Worm (Caenorhabditis elegans): ENCODE measurements around the gene sphk-1.

The sphk-1 gene

ce11 chrII:8747246-8747938, 45.9 kb upstream of the sphk-1 start (continued):
- TF ChIP-seq hsf-1 (GFP tag; IDR thresholded peaks at IDR 0.05) (no peak), F49E8.2 (tag; optimal IDR thresholded peaks at IDR 0.05; ENCODE audit: insufficient read depth) (no peak), let-526 (GFP tag; IDR thresholded peaks at IDR 0.05) (peak; percentile 51), repo-1 (tag; optimal IDR thresholded peaks at IDR 0.05) (peak; percentile 98), efl-1 (GFP tag; optimal IDR thresholded peaks at IDR 0.05) (peak; percentile 8), fkh-3 (tag; optimal IDR thresholded peaks at IDR 0.05) (no peak), egrh-3 (GFP tag; IDR thresholded peaks at IDR 0.05) (no peak), attf-5 (GFP tag; optimal IDR thresholded peaks at IDR 0.05) (peak; percentile 70), ztf-22 (GFP tag; optimal IDR thresholded peaks at IDR 0.05) (peak; percentile 62), nfya-1 (tag; optimal IDR thresholded peaks at IDR 0.05; ENCODE audit: borderline replicate concordance, insufficient read depth) (no peak), madf-6 (GFP tag; IDR thresholded peaks at IDR 0.05) (peak; percentile 32; the same call in 1 of the 2 replicates), atf-7 (tag; optimal IDR thresholded peaks at IDR 0.05) (peak; percentile 2), ceh-79 (tag; optimal IDR thresholded peaks at IDR 0.05) (peak; percentile 69), lin-35 (GFP tag; optimal IDR thresholded peaks at IDR 0.05) (peak in 1 of 3 experiments; percentile 55), nfyb-1 (GFP tag; IDR thresholded peaks at IDR 0.05) (peak; percentile 78), dpl-1 (GFP tag; optimal IDR thresholded peaks at IDR 0.05) (peak; percentile 5), mel-28 (tag; optimal IDR thresholded peaks at IDR 0.05; ENCODE audit: borderline replicate concordance) (peak; percentile 12), lir-1 (GFP tag; conservative IDR thresholded peaks at IDR 0.05) (peak; percentile 5; the same call in 1 of the 2 replicates), K11D2.4 (GFP tag; IDR thresholded peaks at IDR 0.05) (peak; percentile 78), F33H1.4 (GFP tag; IDR thresholded peaks at IDR 0.05) (no peak), ceh-58 (GFP tag; IDR thresholded peaks at IDR 0.05) (peak; percentile 36; the same call in 1 of the 2 replicates), lsl-1 (GFP tag; optimal IDR thresholded peaks at IDR 0.05) (no peak), ets-4 (GFP tag; optimal IDR thresholded peaks at IDR 0.05) (no peak), ztf-25 (GFP tag; IDR thresholded peaks at IDR 0.05) (peak; percentile 50; the same call in 1 of the 2 replicates), aptf-2 (GFP tag; conservative IDR thresholded peaks at IDR 0.05) (peak; percentile 59; the same call in 1 of the 2 replicates), T26A5.8 (tag; optimal IDR thresholded peaks at IDR 0.05) (no peak), F37B4.10 (GFP tag; IDR thresholded peaks at IDR 0.05) (0 out of 2 replicates have a peak, but pooled peaks have one; percentile 80), madf-10 (tag; optimal IDR thresholded peaks at IDR 0.05) (peak; percentile 60), C17E4.6 (GFP tag; IDR thresholded peaks at IDR 0.05) (no peak), B0261.1 (tag; optimal IDR thresholded peaks at IDR 0.05) (no peak), sptf-2 (GFP tag; optimal IDR thresholded peaks at IDR 0.05) (no peak), unc-130 (GFP tag; optimal IDR thresholded peaks at IDR 0.05) (no peak), ceh-100 (GFP tag; IDR thresholded peaks at IDR 0.05) (peak; percentile 20; the same call in 1 of the 2 replicates), unc-62 (GFP tag; optimal IDR thresholded peaks at IDR 0.05) (no peak), ZK185.1 (tag; optimal IDR thresholded peaks at IDR 0.05; ENCODE audit: poor library complexity, severe bottlenecking) (peak; percentile 4), ztf-28 (GFP tag; IDR thresholded peaks at IDR 0.05) (no peak), Y56A3A.18 (GFP tag; IDR thresholded peaks at IDR 0.05) (peak; percentile 86; the same call in 1 of the 2 replicates), F23B12.7 (tag; optimal IDR thresholded peaks at IDR 0.05; ENCODE audit: insufficient read depth) (no peak), F55B11.4 (tag; optimal IDR thresholded peaks at IDR 0.05; ENCODE audit: borderline replicate concordance, insufficient read depth) (no peak), lsy-27 (tag; optimal IDR thresholded peaks at IDR 0.05; ENCODE audit: borderline replicate concordance, insufficient read depth) (no peak), madf-3 (GFP tag; IDR thresholded peaks at IDR 0.05) (peak; percentile 66; the same call in 1 of the 2 replicates), nhr-90 (tag; optimal IDR thresholded peaks at IDR 0.05) (peak; percentile 88), Y53G8AR.9 (GFP tag; conservative IDR thresholded peaks at IDR 0.05) (peak; percentile 93), zfh-2 (GFP tag; conservative IDR thresholded peaks at IDR 0.05) (peak; percentile 70), bed-1 (GFP tag; IDR thresholded peaks at IDR 0.05) (no peak), somi-1 (GFP tag; optimal IDR thresholded peaks at IDR 0.05) (peak; percentile 82)
